Worm (Caenorhabditis elegans) whole organism, early embryonic: Measurements from ENCODE around the gene cutl-3.

Source experiments
- B0310.2 ChIP-seq: sonication (generic microtip); optimal IDR thresholded peaks from 2 replicates; lab custom pipeline; 2016; ENCODE audit warnings: mild to moderate bottlenecking, missing genetic modification characterization, missing compliant biosample characterization
- F13C5.2 ChIP-seq: sonication (generic microtip); optimal IDR thresholded peaks from 2 replicates; lab custom pipeline; 2017; ENCODE audit warnings: mild to moderate bottlenecking, missing genetic modification characterization, inconsistent platforms, missing compliant biosample characterization
- aly-1 ChIP-seq: sonication (generic microtip); optimal IDR thresholded peaks from 2 replicates; lab custom pipeline; 2016; ENCODE audit warnings: missing genetic modification characterization, missing compliant biosample characterization
- ama-1 ChIP-seq: fragments of 150-350 bp; optimal IDR thresholded peaks from 2 replicates; lab custom pipeline; 2014
- ceh-13 ChIP-seq: fragments of 200-800 bp; sonication (Bioruptor generic); optimal IDR thresholded peaks from 2 replicates; lab custom pipeline; 2018; ENCODE audit warnings: mild to moderate bottlenecking, missing genetic modification characterization, missing compliant biosample characterization
- ceh-36 ChIP-seq: sonication (generic microtip); optimal IDR thresholded peaks from 2 replicates; lab custom pipeline; 2016; ENCODE audit warnings: missing genetic modification characterization, inconsistent platforms, missing compliant biosample characterization
- ets-7 ChIP-seq: sonication (generic microtip); optimal IDR thresholded peaks from 2 replicates; lab custom pipeline; 2016; ENCODE audit warnings: missing genotype, missing genetic modification characterization, missing compliant biosample characterization
- flt-1 ChIP-seq: fragments of 200-800 bp; sonication (Bioruptor generic); IDR thresholded peaks from 2 replicates; pipeline ENCODE4 v1.3.6; 2022; ENCODE audit warnings: missing genetic modification characterization, missing compliant biosample characterization
- hmbx-1 ChIP-seq: sonication (generic microtip); optimal IDR thresholded peaks from 2 replicates; lab custom pipeline; 2016; ENCODE audit warnings: mild to moderate bottlenecking, missing genetic modification characterization, missing compliant biosample characterization
- hmg-4 ChIP-seq: fragments of 200-800 bp; sonication (Bioruptor generic); optimal IDR thresholded peaks from 2 replicates; lab custom pipeline; 2018; ENCODE audit warnings: mild to moderate bottlenecking, missing genetic modification characterization, missing compliant biosample characterization
- hnd-1 ChIP-seq: sonication (generic microtip); optimal IDR thresholded peaks from 2 replicates; lab custom pipeline; 2016; ENCODE audit warnings: missing genetic modification characterization, missing compliant biosample characterization
- pes-1 ChIP-seq: fragments of 200-800 bp; sonication (Bioruptor generic); IDR thresholded peaks from 2 replicates; pipeline ENCODE4 v1.3.6; 2022; ENCODE audit warnings: missing genetic modification reagents, missing genetic modification characterization, missing compliant biosample characterization
- scrt-1 ChIP-seq: fragments of 200-800 bp; sonication (Bioruptor generic); IDR thresholded peaks from 2 replicates; pipeline ENCODE4 v1.3.6; 2022; ENCODE audit warnings: missing genetic modification characterization, missing compliant biosample characterization
- sea-1 ChIP-seq: fragments of 200-800 bp; sonication (Bioruptor generic); conservative IDR thresholded peaks from 2 replicates; pipeline ENCODE4 v1.3.6; 2022; ENCODE audit warnings: missing genetic modification characterization, missing compliant biosample characterization
- tbx-11 ChIP-seq: fragments of 200-800 bp; sonication (Bioruptor generic); IDR thresholded peaks from 2 replicates; pipeline ENCODE4 v1.3.6; 2022; ENCODE audit warnings: missing genetic modification characterization, missing compliant biosample characterization
- tbx-37 ChIP-seq: fragments of 200-800 bp; sonication (Bioruptor generic); conservative IDR thresholded peaks from 2 replicates; pipeline ENCODE4 v1.3.6; 2022; ENCODE audit warnings: missing genetic modification reagents, missing genetic modification characterization, missing compliant biosample characterization
- tra-4 ChIP-seq: sonication (generic microtip); optimal IDR thresholded peaks from 2 replicates; lab custom pipeline; 2017; ENCODE audit warnings: missing genetic modification characterization, missing compliant biosample characterization

cutl-3 gene

ce11 chrX:14962456-14962855 lies 36.5 kb downstream of the cutl-3 start, which contains the start of gene rgs-10:
rgs-10 (plus strand) TSS chrX:14962756.
- no peak for TF ChIP-seq scrt-1 (GFP tag; lab: Robert Waterston, UW)
- TF ChIP-seq tbx-37, result no peak
- no peak for TF ChIP-seq hmbx-1 (tag; lab: Kevin White, UChicago)
- no peak for TF ChIP-seq sea-1
- TF ChIP-seq hmg-4 (GFP tag; lab: Kevin White, UChicago), result no peak
- TF ChIP-seq ceh-13 (GFP tag; lab: Kevin White, UChicago), result no peak
- no peak for TF ChIP-seq ceh-36 (tag; lab: Kevin White, UChicago)
- no peak for TF ChIP-seq hnd-1 (tag; lab: Kevin White, UChicago)
- no peak for TF ChIP-seq ama-1
- TF ChIP-seq ets-7 (tag; lab: Kevin White, UChicago), result no peak
- TF ChIP-seq aly-1 (tag; lab: Kevin White, UChicago), result no peak
- TF ChIP-seq F13C5.2 (tag; lab: Kevin White, UChicago), result no peak
- no peak for TF ChIP-seq tra-4
- TF ChIP-seq tbx-11, result no peak

ce11 chrX:14961471-14961870 lies 37.5 kb downstream of the cutl-3 start, which contains the start of gene idpp-3:
idpp-3 (minus strand) TSS chrX:14961571.
- TF ChIP-seq hnd-1 (tag; lab: Kevin White, UChicago) (no peak), ets-7 (tag; lab: Kevin White, UChicago) (no peak), ceh-36 (tag; lab: Kevin White, UChicago) (no peak), ama-1 (no peak), pes-1 (GFP tag; lab: Robert Waterston, UW) (no peak), sea-1 (no peak), tra-4 (no peak), aly-1 (tag; lab: Kevin White, UChicago) (no peak)

ce11 chrX:14960841-14961240 lies 38.2 kb downstream of the cutl-3 start:
- TF ChIP-seq scrt-1 (GFP tag; lab: Robert Waterston, UW) (peak; percentile 24; the same call in 1 of the 2 replicates), ceh-13 (GFP tag; lab: Kevin White, UChicago) (no peak)

- TF ChIP-seq ama-1 (no peak), ceh-13 (GFP tag; lab: Kevin White, UChicago) (no peak), tbx-37 (no peak), sea-1 (no peak), scrt-1 (GFP tag; lab: Robert Waterston, UW) (no peak), F13C5.2 (tag; lab: Kevin White, UChicago) (no peak), aly-1 (tag; lab: Kevin White, UChicago) (no peak), tra-4 (no peak), ets-7 (tag; lab: Kevin White, UChicago) (no peak), hnd-1 (tag; lab: Kevin White, UChicago) (no peak), ceh-36 (tag; lab: Kevin White, UChicago) (no peak), B0310.2 (tag; lab: Kevin White, UChicago) (no peak), tbx-11 (no peak), pes-1 (GFP tag; lab: Robert Waterston, UW) (no peak), flt-1 (GFP tag; lab: Robert Waterston, UW) (no peak), hmbx-1 (tag; lab: Kevin White, UChicago) (no peak), hmg-4 (GFP tag; lab: Kevin White, UChicago) (no peak)
Measured at ce11 chrX:14959393-14960073, 39.5 kb downstream of the cutl-3 start.

ce11 chrX:14958401-14958800 lies 40.6 kb downstream of the cutl-3 start:
- TF ChIP-seq ama-1, result no peak

ce11 chrX:14957176-14957575 lies 41.8 kb downstream of the cutl-3 start:
- TF ChIP-seq B0310.2 (tag; lab: Kevin White, UChicago), result no peak
- TF ChIP-seq hmg-4 (GFP tag; lab: Kevin White, UChicago), result no peak
- TF ChIP-seq ets-7 (tag; lab: Kevin White, UChicago), result no peak
- no peak for TF ChIP-seq sea-1
- no peak for TF ChIP-seq ama-1
- TF ChIP-seq hnd-1 (tag; lab: Kevin White, UChicago), result no peak
- no peak for TF ChIP-seq hmbx-1 (tag; lab: Kevin White, UChicago)
- TF ChIP-seq tbx-37, result no peak
- no peak for TF ChIP-seq ceh-13 (GFP tag; lab: Kevin White, UChicago)
- TF ChIP-seq scrt-1 (GFP tag; lab: Robert Waterston, UW), result no peak
- TF ChIP-seq flt-1 (GFP tag; lab: Robert Waterston, UW), result no peak
- TF ChIP-seq tbx-11, result no peak
- TF ChIP-seq aly-1 (tag; lab: Kevin White, UChicago), result no peak
- TF ChIP-seq pes-1 (GFP tag; lab: Robert Waterston, UW), result no peak

- TF ChIP-seq aly-1 (tag; lab: Kevin White, UChicago) (no peak), B0310.2 (tag; lab: Kevin White, UChicago) (no peak), ama-1 (no peak), hnd-1 (tag; lab: Kevin White, UChicago) (no peak), tbx-37 (no peak), F13C5.2 (tag; lab: Kevin White, UChicago) (no peak), pes-1 (GFP tag; lab: Robert Waterston, UW) (no peak), ceh-36 (tag; lab: Kevin White, UChicago) (no peak), scrt-1 (GFP tag; lab: Robert Waterston, UW) (no peak), hmbx-1 (tag; lab: Kevin White, UChicago) (no peak), ceh-13 (GFP tag; lab: Kevin White, UChicago) (no peak), tbx-11 (no peak)
Measured at ce11 chrX:14954548-14954947, 44.5 kb downstream of the cutl-3 start, which contains the start of gene pag-3. pag-3 (minus strand) TSS chrX:14954648.

ce11 chrX:14951797-14952196 lies 47.2 kb downstream of the cutl-3 start:
- no peak for TF ChIP-seq pes-1 (GFP tag; lab: Robert Waterston, UW)
